Worm (Caenorhabditis elegans) whole organism, late embryonic: Measurements from ENCODE around the gene C07H4.1.
A peak's percentile ranks its signal among the peaks of the same experiment; 100 is the strongest.

Experiments used
- C08G9.2 ChIP-seq: sonication (generic microtip); optimal IDR thresholded peaks from 2 replicates; lab custom pipeline; 2016; ENCODE audit warnings: mild to moderate bottlenecking, missing genetic modification characterization, moderate library complexity, missing compliant biosample characterization
- C38D4.7 ChIP-seq: fragments of 200-800 bp; sonication (Bioruptor generic); optimal IDR thresholded peaks from 2 replicates; lab custom pipeline; 2018; ENCODE audit warnings: mild to moderate bottlenecking, missing genetic modification characterization, moderate library complexity, missing compliant biosample characterization
- F13H6.1 ChIP-seq: sonication (generic microtip); optimal IDR thresholded peaks from 2 replicates; lab custom pipeline; 2016; ENCODE audit warnings: missing genetic modification characterization, missing compliant biosample characterization
- K02D7.2 ChIP-seq: sonication (generic microtip); optimal IDR thresholded peaks from 2 replicates; lab custom pipeline; 2017; ENCODE audit warnings: mild to moderate bottlenecking, missing genetic modification characterization, missing compliant biosample characterization
- K09A11.1 ChIP-seq: sonication (generic microtip); optimal IDR thresholded peaks from 2 replicates; lab custom pipeline; 2017; ENCODE audit warnings: antibody characterized with exemption, mild to moderate bottlenecking, missing genetic modification characterization, missing compliant biosample characterization; ENCODE audit not compliant: insufficient read depth
- T23F11.4 ChIP-seq: fragments of 200-800 bp; sonication (Bioruptor generic); optimal IDR thresholded peaks from 2 replicates; lab custom pipeline; 2018; ENCODE audit warnings: mild to moderate bottlenecking, missing genetic modification characterization, missing compliant biosample characterization
- Y22D7AL.16 ChIP-seq: sonication (generic microtip); optimal IDR thresholded peaks from 2 replicates; lab custom pipeline; 2016; ENCODE audit warnings: missing genetic modification characterization, missing compliant biosample characterization
- ahr-1 ChIP-seq: sonication (generic microtip); optimal IDR thresholded peaks from 2 replicates; lab custom pipeline; 2016; ENCODE audit warnings: missing genetic modification characterization, missing compliant biosample characterization
- ama-1 ChIP-seq: fragments of 150-350 bp; optimal IDR thresholded peaks from 2 replicates; lab custom pipeline; 2014
- ceh-18 ChIP-seq: sonication (generic microtip); optimal IDR thresholded peaks from 2 replicates; lab custom pipeline; 2016; ENCODE audit warnings: missing genetic modification characterization, missing compliant biosample characterization
- ceh-2 ChIP-seq: sonication (generic microtip); optimal IDR thresholded peaks from 2 replicates; lab custom pipeline; 2016; ENCODE audit warnings: missing genotype, missing genetic modification characterization, missing compliant biosample characterization
- ceh-22 ChIP-seq: sonication (generic microtip); optimal IDR thresholded peaks from 2 replicates; lab custom pipeline; 2017; ENCODE audit warnings: missing biosample characterization, missing genetic modification characterization
- ceh-30 ChIP-seq: fragments of 150-350 bp; optimal IDR thresholded peaks from 2 replicates; lab custom pipeline; 2014; ENCODE audit warnings: missing biosample characterization, missing genetic modification characterization
- ceh-31 ChIP-seq: sonication (generic microtip); optimal IDR thresholded peaks from 2 replicates; lab custom pipeline; 2016; ENCODE audit warnings: missing genetic modification characterization, missing compliant biosample characterization
- ceh-34 ChIP-seq: sonication (generic microtip); optimal IDR thresholded peaks from 2 replicates; lab custom pipeline; 2016; ENCODE audit warnings: mild to moderate bottlenecking, missing genetic modification characterization, missing compliant biosample characterization
- ceh-45 ChIP-seq: fragments of 200-800 bp; sonication (Bioruptor generic); IDR thresholded peaks from 2 replicates; pipeline ENCODE4 v1.3.6; 2022; ENCODE audit warnings: missing genetic modification reagents, missing genetic modification characterization, missing compliant biosample characterization
- ceh-48 ChIP-seq: sonication (generic microtip); optimal IDR thresholded peaks from 2 replicates; lab custom pipeline; 2016; ENCODE audit warnings: missing genetic modification characterization, inconsistent platforms, missing compliant biosample characterization
- ceh-9 ChIP-seq: sonication (generic microtip); optimal IDR thresholded peaks from 2 replicates; lab custom pipeline; 2016; ENCODE audit warnings: mild to moderate bottlenecking, missing genetic modification characterization, inconsistent platforms, missing compliant biosample characterization
- che-1 ChIP-seq: sonication (generic microtip); optimal IDR thresholded peaks from 2 replicates; lab custom pipeline; 2016; ENCODE audit warnings: mild to moderate bottlenecking, missing genetic modification characterization, missing compliant biosample characterization
- dve-1 ChIP-seq: sonication (generic microtip); optimal IDR thresholded peaks from 2 replicates; lab custom pipeline; 2017; ENCODE audit warnings: antibody characterized with exemption, mild to moderate bottlenecking, missing genetic modification characterization, missing compliant biosample characterization
- elt-2 ChIP-seq: sonication (generic microtip); optimal IDR thresholded peaks from 2 replicates; lab custom pipeline; 2016; ENCODE audit warnings: missing genetic modification reagents, missing genetic modification characterization, missing compliant biosample characterization
- elt-4 ChIP-seq: sonication (generic microtip); optimal IDR thresholded peaks from 2 replicates; lab custom pipeline; 2016; ENCODE audit warnings: missing genetic modification characterization, missing compliant biosample characterization
- ets-4 ChIP-seq: sonication (generic microtip); optimal IDR thresholded peaks from 2 replicates; lab custom pipeline; 2016; ENCODE audit warnings: missing genetic modification characterization, missing compliant biosample characterization
- eyg-1 ChIP-seq: sonication (generic microtip); optimal IDR thresholded peaks from 2 replicates; lab custom pipeline; 2016; ENCODE audit warnings: missing genotype, missing genetic modification characterization, missing compliant biosample characterization
- fax-1 ChIP-seq: sonication (generic microtip); optimal IDR thresholded peaks from 2 replicates; lab custom pipeline; 2016; ENCODE audit warnings: missing genotype, missing genetic modification characterization, missing compliant biosample characterization
- hlh-13 ChIP-seq: fragments of 200-800 bp; sonication (Bioruptor generic); optimal IDR thresholded peaks from 2 replicates; lab custom pipeline; 2018; ENCODE audit warnings: mild to moderate bottlenecking, missing genetic modification characterization, missing compliant biosample characterization
- hlh-15 ChIP-seq: sonication (generic microtip); optimal IDR thresholded peaks from 2 replicates; lab custom pipeline; 2016; ENCODE audit warnings: missing genetic modification characterization, missing compliant biosample characterization
- hlh-30 ChIP-seq: sonication (generic microtip); optimal IDR thresholded peaks from 2 replicates; lab custom pipeline; 2017; ENCODE audit warnings: antibody characterized with exemption, missing genetic modification characterization, missing compliant biosample characterization; ENCODE audit not compliant: insufficient read depth
- hlh-6 ChIP-seq: sonication (generic microtip); optimal IDR thresholded peaks from 2 replicates; lab custom pipeline; 2016; ENCODE audit warnings: missing genotype, missing genetic modification characterization, missing compliant biosample characterization
- lim-6 ChIP-seq: sonication (generic microtip); optimal IDR thresholded peaks from 2 replicates; lab custom pipeline; 2016; ENCODE audit warnings: missing genetic modification characterization, missing compliant biosample characterization
- madf-2 ChIP-seq: sonication (generic microtip); optimal IDR thresholded peaks from 2 replicates; lab custom pipeline; 2017; ENCODE audit warnings: missing genetic modification characterization, missing compliant biosample characterization
- nfya-1 ChIP-seq: sonication (generic microtip); optimal IDR thresholded peaks from 2 replicates; lab custom pipeline; 2017; ENCODE audit warnings: missing genetic modification characterization, mild to moderate bottlenecking, missing compliant biosample characterization, antibody characterized with exemption, moderate library complexity
- nhr-11 ChIP-seq: fragments of 150-350 bp; optimal IDR thresholded peaks from 2 replicates; lab custom pipeline; 2014; ENCODE audit warnings: missing biosample characterization, missing genetic modification characterization
- nhr-232 ChIP-seq: sonication (generic microtip); optimal IDR thresholded peaks from 2 replicates; lab custom pipeline; 2016; ENCODE audit warnings: missing genetic modification characterization, missing compliant biosample characterization
- npax-4 ChIP-seq: sonication (generic microtip); optimal IDR thresholded peaks from 2 replicates; lab custom pipeline; 2016; ENCODE audit warnings: missing genetic modification characterization, missing compliant biosample characterization
- odd-2 ChIP-seq: sonication (generic microtip); optimal IDR thresholded peaks from 2 replicates; lab custom pipeline; 2017; ENCODE audit warnings: antibody characterized with exemption, mild to moderate bottlenecking, missing genetic modification characterization, missing compliant biosample characterization
- pax-1 ChIP-seq: fragments of 150-350 bp; optimal IDR thresholded peaks from 2 replicates; lab custom pipeline; 2014; ENCODE audit warnings: missing biosample characterization, missing genetic modification characterization
- pha-4 ChIP-seq: fragments of 150-350 bp; optimal IDR thresholded peaks from 2 replicates; lab custom pipeline; 2018; ENCODE audit warnings: missing biosample characterization, missing genetic modification reagents, missing genetic modification characterization
- pqm-1 ChIP-seq: sonication (generic microtip); optimal IDR thresholded peaks from 2 replicates; lab custom pipeline; 2016; ENCODE audit warnings: missing genetic modification characterization, missing compliant biosample characterization
- pros-1 ChIP-seq: fragments of 150-350 bp; optimal IDR thresholded peaks from 2 replicates; lab custom pipeline; 2014; ENCODE audit warnings: missing biosample characterization, missing genetic modification reagents, missing genetic modification characterization
- ref-2 ChIP-seq: sonication (generic microtip); optimal IDR thresholded peaks from 2 replicates; lab custom pipeline; 2016; ENCODE audit warnings: missing genetic modification characterization, missing compliant biosample characterization
- rnt-1 ChIP-seq: sonication (generic microtip); optimal IDR thresholded peaks from 2 replicates; lab custom pipeline; 2016; ENCODE audit warnings: missing genetic modification characterization, missing compliant biosample characterization
- sdc-2 ChIP-seq: sonication (generic microtip); optimal IDR thresholded peaks from 2 replicates; lab custom pipeline; 2016; ENCODE audit warnings: missing genotype, missing genetic modification characterization, missing compliant biosample characterization
- sox-4 ChIP-seq: sonication (generic microtip); optimal IDR thresholded peaks from 2 replicates; lab custom pipeline; 2017; ENCODE audit warnings: mild to moderate bottlenecking, missing genetic modification characterization, inconsistent platforms, missing compliant biosample characterization
- syd-9 ChIP-seq: sonication (generic microtip); optimal IDR thresholded peaks from 2 replicates; lab custom pipeline; 2016; ENCODE audit warnings: mild to moderate bottlenecking, missing genetic modification characterization, moderate library complexity, missing compliant biosample characterization
- tbx-2 ChIP-seq: sonication (generic microtip); optimal IDR thresholded peaks from 2 replicates; lab custom pipeline; 2016; ENCODE audit warnings: missing genetic modification characterization, missing compliant biosample characterization
- ttx-3 ChIP-seq: sonication (generic microtip); optimal IDR thresholded peaks from 2 replicates; lab custom pipeline; 2016; ENCODE audit warnings: missing genetic modification reagents, missing genetic modification characterization, missing compliant biosample characterization
- unc-3 ChIP-seq, 2 experiments: fragments of 200-800 bp in 1 of 2; sonication (Bioruptor generic) in 1 of 2; sonication (generic microtip) in 1 of 2; conservative IDR thresholded peaks in 1 of 2; optimal IDR thresholded peaks in 1 of 2; 2 replicates each; pipeline versions ENCODE4 v1.3.6 to Lab custom; 2016 to 2022; ENCODE audit warnings: missing compliant biosample characterization in 2 of 2, missing genetic modification characterization in 2 of 2, missing genetic modification reagents in 1 of 2
- unc-42 ChIP-seq: sonication (generic microtip); optimal IDR thresholded peaks from 2 replicates; lab custom pipeline; 2016; ENCODE audit warnings: missing genotype, missing genetic modification characterization, missing compliant biosample characterization
- unc-55 ChIP-seq: sonication (generic microtip); optimal IDR thresholded peaks from 2 replicates; lab custom pipeline; 2017; ENCODE audit warnings: missing biosample characterization, missing genetic modification reagents, missing genetic modification characterization
- unc-86 ChIP-seq: sonication (generic microtip); optimal IDR thresholded peaks from 2 replicates; lab custom pipeline; 2016; ENCODE audit warnings: missing genetic modification characterization, missing compliant biosample characterization
- zip-5 ChIP-seq: sonication (generic microtip); optimal IDR thresholded peaks from 2 replicates; lab custom pipeline; 2016; ENCODE audit warnings: missing genetic modification characterization, missing compliant biosample characterization

C07H4.1 gene

DNA sequence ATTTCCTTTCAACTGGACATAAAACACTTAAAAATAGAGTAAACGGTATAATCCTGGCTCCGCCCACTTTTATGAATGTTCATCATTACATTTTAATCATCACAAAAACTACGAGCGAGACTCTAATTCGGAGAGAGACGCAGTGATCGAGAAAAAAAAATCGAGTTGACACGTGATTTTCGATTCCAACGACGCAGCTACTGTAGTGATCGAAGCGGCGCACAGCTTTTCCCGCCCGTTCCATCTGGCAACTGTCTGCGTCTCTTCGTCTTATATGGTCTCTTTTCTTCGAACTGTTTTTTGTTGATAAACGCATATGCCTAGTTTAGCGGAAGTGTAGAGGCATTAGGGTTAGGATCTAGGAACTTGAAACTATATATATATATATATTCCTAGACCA lies 20.3 kb upstream of the C07H4.1 start:
- TF ChIP-seq ceh-30 (tag; lab: Kevin White, UChicago), result no peak
- no peak for TF ChIP-seq eyg-1 (tag; lab: Kevin White, UChicago)
- no peak for TF ChIP-seq nhr-232 (tag; lab: Kevin White, UChicago)
- TF ChIP-seq C08G9.2, result no peak
- TF ChIP-seq hlh-30 (tag; lab: Kevin White, UChicago), result peak; percentile 49
- no peak for TF ChIP-seq hlh-15 (tag; lab: Kevin White, UChicago)
- TF ChIP-seq pha-4 (tag; lab: Kevin White, UChicago), result no peak

DNA sequence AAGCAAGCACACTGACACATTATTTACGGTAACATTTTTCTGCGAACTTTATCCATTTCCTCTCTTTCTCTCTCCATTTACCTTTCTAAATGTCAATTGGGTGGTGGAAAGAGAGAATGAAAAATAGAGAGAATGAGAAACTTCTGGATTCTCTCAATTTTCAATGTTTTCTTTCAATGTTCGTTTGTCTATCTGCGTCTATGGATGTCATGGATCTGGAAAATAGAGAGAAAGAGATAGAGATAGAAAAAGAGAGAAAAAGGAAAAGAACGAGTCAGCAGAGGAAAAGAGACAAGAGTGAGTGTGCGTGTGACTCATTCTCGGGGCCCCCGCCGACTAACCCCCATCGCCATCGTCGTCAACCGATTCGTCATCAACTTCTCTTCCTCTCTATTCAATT lies 19.4 kb upstream of the C07H4.1 start, which contains the start of gene jun-1:
TSS of gene jun-1 (plus strand) at position 307 of the 400 bp plus-strand sequence.
- TF ChIP-seq unc-55 (GFP tag; lab: Kevin White, UChicago) (peak; percentile 64), tbx-2 (peak; percentile 58), madf-2 (tag; lab: Kevin White, UChicago) (peak; percentile 18), zip-5 (tag; lab: Kevin White, UChicago) (no peak), F13H6.1 (tag; lab: Kevin White, UChicago) (no peak), elt-4 (tag; lab: Kevin White, UChicago) (no peak), che-1 (tag; lab: Kevin White, UChicago) (no peak), ttx-3 (no peak), ceh-31 (peak; percentile 71), C38D4.7 (no peak), pqm-1 (no peak), Y22D7AL.16 (tag; lab: Kevin White, UChicago) (no peak), ceh-18 (peak; percentile 80), ceh-2 (tag; lab: Kevin White, UChicago) (no peak), syd-9 (tag; lab: Kevin White, UChicago) (no peak), npax-4 (tag; lab: Kevin White, UChicago) (no peak), pha-4 (tag; lab: Kevin White, UChicago) (no peak), hlh-30 (tag; lab: Kevin White, UChicago) (peak; percentile 61), sdc-2 (tag; lab: Kevin White, UChicago) (no peak), nhr-232 (tag; lab: Kevin White, UChicago) (no peak), pax-1 (tag; lab: Kevin White, UChicago) (no peak), unc-3 (GFP tag; conservative IDR thresholded peaks at IDR 0.05; lab: Robert Waterston, UW) (no peak), unc-3 (tag; optimal IDR thresholded peaks at IDR 0.05; lab: Kevin White, UChicago) (no peak), sox-4 (tag; lab: Kevin White, UChicago) (no peak), rnt-1 (tag; lab: Kevin White, UChicago) (peak; percentile 55), ref-2 (peak; percentile 9), dve-1 (tag; lab: Kevin White, UChicago) (peak; percentile 72), nhr-11 (tag; lab: Kevin White, UChicago) (no peak), fax-1 (no peak), ahr-1 (tag; lab: Kevin White, UChicago) (no peak), unc-86 (tag; lab: Kevin White, UChicago) (no peak), nfya-1 (tag; lab: Kevin White, UChicago) (peak; percentile 75), hlh-6 (tag; lab: Kevin White, UChicago) (no peak), ceh-45 (GFP tag; lab: Robert Waterston, UW) (no peak), T23F11.4 (GFP tag; lab: Kevin White, UChicago) (no peak), ceh-48 (no peak), ceh-34 (tag; lab: Kevin White, UChicago) (peak; percentile 19), ceh-22 (no peak), unc-42 (tag; lab: Kevin White, UChicago) (peak; percentile 57), ets-4 (tag; lab: Kevin White, UChicago) (peak; percentile 65), ceh-9 (tag; lab: Kevin White, UChicago) (no peak), elt-2 (tag; lab: Kevin White, UChicago) (no peak), pros-1 (tag; lab: Kevin White, UChicago) (peak; percentile 44), odd-2 (tag; lab: Kevin White, UChicago) (no peak), lim-6 (tag; lab: Kevin White, UChicago) (no peak), hlh-13 (no peak), K09A11.1 (peak; percentile 46), ama-1 (lab: Kevin White, UChicago) (no peak), K02D7.2 (tag; lab: Kevin White, UChicago) (no peak)
